Fruit fly (Drosophila melanogaster) whole organism, pupa: ENCODE results near the gene CG17378.

Experiments used
- CG10348 ChIP-seq: fragments of 200-800 bp; sonication (Bioruptor generic); IDR thresholded peaks from 2 replicates; pipeline ENCODE4 v1.3.6; 2022; ENCODE audit warnings: missing biosample characterization, missing genetic modification characterization
- CG12605 ChIP-seq: fragments of 200-800 bp; sonication (Bioruptor generic); IDR thresholded peaks from 2 replicates; pipeline ENCODE4 v1.3.6; 2022; ENCODE audit warnings: missing biosample characterization, missing genetic modification characterization
- CG13204 ChIP-seq: fragments of 200-800 bp; sonication (Bioruptor generic); optimal IDR thresholded peaks from 2 replicates; lab custom pipeline; 2018; ENCODE audit warnings: missing biosample characterization, mild to moderate bottlenecking, missing genetic modification characterization, moderate library complexity
- CG14655 ChIP-seq: fragments of 200-800 bp; sonication (Bioruptor generic); optimal IDR thresholded peaks from 3 replicates; lab custom pipeline; 2017; ENCODE audit warnings: mild to moderate bottlenecking, missing biosample characterization, missing genetic modification reagents, missing genetic modification characterization
- CG15710 ChIP-seq: fragments of 200-800 bp; sonication (Bioruptor generic); optimal IDR thresholded peaks from 2 replicates; lab custom pipeline; 2018; ENCODE audit warnings: missing biosample characterization, mild to moderate bottlenecking, missing genetic modification characterization, moderate library complexity
- CG17806 ChIP-seq: fragments of 200-800 bp; sonication (Bioruptor generic); optimal IDR thresholded peaks from 2 replicates; lab custom pipeline; 2018; ENCODE audit warnings: missing biosample characterization, mild to moderate bottlenecking, missing genetic modification characterization, moderate library complexity
- CG32121 ChIP-seq: fragments of 200-800 bp; sonication (Bioruptor generic); IDR thresholded peaks from 2 replicates; pipeline ENCODE4 v1.3.6; 2022; ENCODE audit warnings: missing biosample characterization, missing genetic modification characterization
- CG34367 ChIP-seq: fragments of 200-800 bp; sonication (Bioruptor generic); optimal IDR thresholded peaks from 2 replicates; lab custom pipeline; 2018; ENCODE audit warnings: missing biosample characterization, mild to moderate bottlenecking, missing genetic modification characterization
- CG4496 ChIP-seq: fragments of 200-800 bp; sonication (Bioruptor generic); IDR thresholded peaks from 3 replicates; pipeline ENCODE4 v1.3.6; 2022; ENCODE audit warnings: missing biosample characterization, missing genetic modification characterization
- CG8159 ChIP-seq: fragments of 200-800 bp; sonication (Bioruptor generic); optimal IDR thresholded peaks from 3 replicates; lab custom pipeline; 2018; ENCODE audit warnings: missing biosample characterization, mild to moderate bottlenecking, missing genetic modification characterization, moderate library complexity
- CG8301 ChIP-seq: fragments of 200-800 bp; sonication (Bioruptor generic); optimal IDR thresholded peaks from 2 replicates; lab custom pipeline; 2018; ENCODE audit warnings: missing biosample characterization, mild to moderate bottlenecking, missing genetic modification characterization
- CG9948 ChIP-seq: fragments of 200-800 bp; sonication (Bioruptor generic); optimal IDR thresholded peaks from 2 replicates; lab custom pipeline; 2018; ENCODE audit warnings: missing biosample characterization, mild to moderate bottlenecking, missing genetic modification characterization, moderate library complexity
- D1 ChIP-seq: fragments of 200-800 bp; sonication (Bioruptor generic); optimal IDR thresholded peaks from 2 replicates; lab custom pipeline; 2018; ENCODE audit warnings: missing biosample characterization, mild to moderate bottlenecking, missing genetic modification characterization, moderate library complexity
- EcR ChIP-seq: fragments of 200-800 bp; sonication (Bioruptor generic); optimal IDR thresholded peaks from 3 replicates; lab custom pipeline; 2019; ENCODE audit warnings: missing biosample characterization, missing genetic modification characterization, mild to moderate bottlenecking, moderate library complexity, missing genetic modification reagents
- Ets98B ChIP-seq: fragments of 200-800 bp; sonication (Bioruptor generic); IDR thresholded peaks from 2 replicates; pipeline ENCODE4 v1.3.6; 2022; ENCODE audit warnings: missing biosample characterization, missing genetic modification characterization
- Pif1A ChIP-seq: fragments of 200-800 bp; sonication (Bioruptor generic); optimal IDR thresholded peaks from 3 replicates; lab custom pipeline; 2016; ENCODE audit warnings: missing biosample characterization, missing genetic modification characterization
- Pif1B ChIP-seq: fragments of 200-800 bp; sonication (Bioruptor generic); optimal IDR thresholded peaks from 3 replicates; lab custom pipeline; 2016; ENCODE audit warnings: missing biosample characterization, missing genetic modification characterization
- Snoo ChIP-seq: fragments of 200-800 bp; sonication (Bioruptor generic); optimal IDR thresholded peaks from 3 replicates; lab custom pipeline; 2017; ENCODE audit warnings: missing biosample characterization, mild to moderate bottlenecking, missing genetic modification characterization, inconsistent platforms
- fd96Ca ChIP-seq: fragments of 200-800 bp; sonication (Bioruptor generic); IDR thresholded peaks from 3 replicates; pipeline ENCODE4 v1.3.6; 2022; ENCODE audit warnings: missing biosample characterization, missing genetic modification characterization
- gl ChIP-seq: fragments of 200-800 bp; sonication (Bioruptor generic); optimal IDR thresholded peaks from 2 replicates; lab custom pipeline; 2018; ENCODE audit warnings: missing biosample characterization, mild to moderate bottlenecking, missing genetic modification characterization
- rn ChIP-seq: fragments of 200-800 bp; sonication (Bioruptor generic); IDR thresholded peaks from 2 replicates; pipeline ENCODE4 v1.3.6; 2022; ENCODE audit warnings: missing biosample characterization, missing genetic modification characterization

The CG17378 gene

dm6 chr2L:6773645-6774044 is at the start of gene CG17378:
TSS of gene CG17378 (plus strand) at chr2L:6774041.
- TF ChIP-seq CG8159 (tag; lab: Kevin White, UChicago), result no peak
- no peak for TF ChIP-seq D1 (tag; lab: Kevin White, UChicago)
- TF ChIP-seq EcR (GFP tag; lab: Kevin White, UChicago), result no peak
- no peak for TF ChIP-seq CG34367 (tag; lab: Kevin White, UChicago)
- no peak for TF ChIP-seq CG14655 (GFP tag; lab: Kevin White, UChicago)
- TF ChIP-seq CG13204 (GFP tag; lab: Kevin White, UChicago), result no peak
- no peak for TF ChIP-seq CG8301 (tag; lab: Kevin White, UChicago)
- TF ChIP-seq CG17806 (tag; lab: Kevin White, UChicago), result no peak
- no peak for TF ChIP-seq Pif1B (GFP tag; lab: Kevin White, UChicago)
- no peak for TF ChIP-seq CG9948 (tag; lab: Kevin White, UChicago)
- no peak for TF ChIP-seq fd96Ca (GFP tag; lab: Robert Waterston, UW)
- no peak for TF ChIP-seq rn (GFP tag; lab: Robert Waterston, UW)
- TF ChIP-seq Snoo, result no peak
- TF ChIP-seq Pif1A (GFP tag; lab: Kevin White, UChicago), result no peak
- TF ChIP-seq CG15710 (tag; lab: Kevin White, UChicago), result no peak

- no peak for TF ChIP-seq CG34367 (tag; lab: Kevin White, UChicago)
- no peak for TF ChIP-seq Ets98B (GFP tag; lab: Robert Waterston, UW)
- TF ChIP-seq CG9948 (tag; lab: Kevin White, UChicago), result no peak
- TF ChIP-seq Pif1A (GFP tag; lab: Kevin White, UChicago), result no peak
- no peak for TF ChIP-seq CG14655 (GFP tag; lab: Kevin White, UChicago)
- TF ChIP-seq fd96Ca (GFP tag; lab: Robert Waterston, UW), result no peak
- TF ChIP-seq rn (GFP tag; lab: Robert Waterston, UW), result no peak
- no peak for TF ChIP-seq CG10348 (GFP tag; lab: Robert Waterston, UW)
- no peak for TF ChIP-seq D1 (tag; lab: Kevin White, UChicago)
- no peak for TF ChIP-seq gl (tag; lab: Kevin White, UChicago)
- no peak for TF ChIP-seq CG12605 (GFP tag; lab: Robert Waterston, UW)
- TF ChIP-seq Pif1B (GFP tag; lab: Kevin White, UChicago), result no peak
- TF ChIP-seq Snoo, result no peak
- TF ChIP-seq CG8301 (tag; lab: Kevin White, UChicago), result no peak
- TF ChIP-seq CG15710 (tag; lab: Kevin White, UChicago), result no peak
- no peak for TF ChIP-seq CG4496
- no peak for TF ChIP-seq CG13204 (GFP tag; lab: Kevin White, UChicago)
- TF ChIP-seq CG8159 (tag; lab: Kevin White, UChicago), result no peak
- no peak for TF ChIP-seq EcR (GFP tag; lab: Kevin White, UChicago)
Observed at dm6 chr2L:6732566-6732965, 41.3 kb upstream of the CG17378 start, which contains the start of gene TTLL3B. TSS of gene TTLL3B (plus strand) at chr2L:6732866.

dm6 chr2L:6740088-6740487 is 33.8 kb upstream of the CG17378 start, which contains the start of gene TTLL3A:
TSS of gene TTLL3A (minus strand) at chr2L:6740188.
- no peak for TF ChIP-seq CG8301 (tag; lab: Kevin White, UChicago)
- no peak for TF ChIP-seq CG8159 (tag; lab: Kevin White, UChicago)

- TF ChIP-seq CG34367 (tag; lab: Kevin White, UChicago) (no peak), CG32121 (GFP tag; lab: Robert Waterston, UW) (peak; percentile 18; the same call in 1 of the 2 replicates)
- TF ChIP-seq, all 21 proteins: peak for 1
Observed at dm6 chr2L:6741980-6742591, 31.8 kb upstream of the CG17378 start, which contains the start of gene meng. TSS of gene meng (plus strand) at chr2L:6742502.

dm6 chr2L:6745522-6745921 is 28.3 kb upstream of the CG17378 start, which contains the start of gene CG31910:
TSS of gene CG31910 (minus strand) at chr2L:6745622.
- TF ChIP-seq CG4496 (no peak), CG34367 (tag; lab: Kevin White, UChicago) (no peak), fd96Ca (GFP tag; lab: Robert Waterston, UW) (no peak), gl (tag; lab: Kevin White, UChicago) (no peak), CG15710 (tag; lab: Kevin White, UChicago) (no peak), CG17806 (tag; lab: Kevin White, UChicago) (no peak), CG14655 (GFP tag; lab: Kevin White, UChicago) (no peak), CG8159 (tag; lab: Kevin White, UChicago) (no peak), EcR (GFP tag; lab: Kevin White, UChicago) (no peak), CG12605 (GFP tag; lab: Robert Waterston, UW) (no peak), CG9948 (tag; lab: Kevin White, UChicago) (no peak), Ets98B (GFP tag; lab: Robert Waterston, UW) (no peak)

dm6 chr2L:6747814-6748213 is 26.0 kb upstream of the CG17378 start, which contains the start of gene CG44271:
TSS of gene CG44271 (minus strand) at chr2L:6747914.
- TF ChIP-seq Ets98B (GFP tag; lab: Robert Waterston, UW) (no peak), CG14655 (GFP tag; lab: Kevin White, UChicago) (no peak)
